Worm (Caenorhabditis elegans): ENCODE measurements around the gene cyp-35C1.

DNA sequence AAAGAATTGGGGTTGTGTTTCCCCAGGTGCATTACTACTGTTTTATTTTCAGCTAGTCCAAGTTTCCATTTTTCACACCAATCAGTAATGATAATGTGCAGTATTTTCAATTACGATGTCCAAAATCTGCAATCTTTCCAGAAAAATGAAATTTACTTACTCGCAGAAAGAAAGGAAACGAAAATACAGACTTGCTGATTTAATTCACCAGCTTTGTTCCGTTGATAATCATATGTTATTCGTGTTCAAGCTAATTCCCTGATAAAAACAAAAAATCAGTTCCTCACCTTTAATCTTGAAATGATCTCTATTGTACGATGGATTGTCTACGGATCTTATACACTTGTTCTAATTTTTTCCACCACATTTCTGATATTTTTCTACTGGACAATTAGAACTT lies 25.6 kb upstream of the cyp-35C1 start, which contains the start of gene srxa-11:
- TF ChIP-seq nhr-76 (tag; optimal IDR thresholded peaks at IDR 0.05) (no peak), fkh-10 (GFP tag; optimal IDR thresholded peaks at IDR 0.05) (no peak), mdl-1 (tag; optimal IDR thresholded peaks at IDR 0.05) (no peak), lin-1 (GFP tag; IDR thresholded peaks at IDR 0.05) (no peak), pqm-1 (tag; optimal IDR thresholded peaks at IDR 0.05) (no peak), ceh-82 (tag; optimal IDR thresholded peaks at IDR 0.05) (no peak), attf-4 (tag; optimal IDR thresholded peaks at IDR 0.05) (no peak), ZK546.5 (tag; optimal IDR thresholded peaks at IDR 0.05) (no peak), mes-2 (tag; optimal IDR thresholded peaks at IDR 0.05; ENCODE audit: poor library complexity, severe bottlenecking) (no peak), hlh-30 (tag; optimal IDR thresholded peaks at IDR 0.05; ENCODE audit: insufficient read depth) (no peak)

Measured in whole organism, L4 larva.